Fruit fly (Drosophila melanogaster) whole organism, adult: Measurements from ENCODE around the gene Srlp.
A peak's percentile ranks its signal among the peaks of the same experiment; 100 is the strongest.

Source experiments
- CG11617 ChIP-seq: fragments of 200-800 bp; sonication (Bioruptor generic); optimal IDR thresholded peaks from 2 replicates; lab custom pipeline; 2017; ENCODE audit warnings: mild to moderate bottlenecking, missing biosample characterization, missing genetic modification reagents, missing genetic modification characterization
- CG12768 ChIP-seq: fragments of 200-800 bp; sonication (Bioruptor generic); optimal IDR thresholded peaks from 2 replicates; lab custom pipeline; 2017; ENCODE audit warnings: missing biosample characterization, missing genetic modification characterization, mild to moderate bottlenecking, moderate library complexity, missing genetic modification reagents
- CG14711 ChIP-seq: fragments of 200-800 bp; sonication (Bioruptor generic); optimal IDR thresholded peaks from 2 replicates; lab custom pipeline; 2018; ENCODE audit warnings: missing biosample characterization, mild to moderate bottlenecking, missing genetic modification characterization, moderate library complexity
- CG1620 ChIP-seq: fragments of 200-800 bp; sonication (Bioruptor generic); optimal IDR thresholded peaks from 2 replicates; lab custom pipeline; 2016; ENCODE audit warnings: missing biosample characterization, missing genetic modification characterization
- CG33017 ChIP-seq: fragments of 200-800 bp; sonication (Bioruptor generic); optimal IDR thresholded peaks from 2 replicates; lab custom pipeline; 2018; ENCODE audit warnings: missing biosample characterization, mild to moderate bottlenecking, missing genetic modification characterization, moderate library complexity
- CG5204 ChIP-seq: fragments of 200-800 bp; sonication (Bioruptor generic); optimal IDR thresholded peaks from 2 replicates; lab custom pipeline; 2016; ENCODE audit warnings: missing biosample characterization, missing genetic modification characterization
- CG7045 ChIP-seq: fragments of 200-800 bp; sonication (Bioruptor generic); optimal IDR thresholded peaks from 2 replicates; lab custom pipeline; 2017; ENCODE audit warnings: missing biosample characterization, mild to moderate bottlenecking, missing genetic modification characterization
- CG7101 ChIP-seq: fragments of 200-800 bp; sonication (Bioruptor generic); optimal IDR thresholded peaks from 2 replicates; lab custom pipeline; 2018; ENCODE audit warnings: missing biosample characterization, mild to moderate bottlenecking, missing genetic modification characterization, moderate library complexity
- Clk ChIP-seq: fragments of 200-800 bp; sonication (Bioruptor generic); optimal IDR thresholded peaks from 2 replicates; lab custom pipeline; 2017; ENCODE audit warnings: missing biosample characterization, missing genetic modification characterization
- Crg-1 ChIP-seq: fragments of 200-800 bp; sonication (Bioruptor generic); optimal IDR thresholded peaks from 2 replicates; lab custom pipeline; 2016; ENCODE audit warnings: missing biosample characterization, missing genetic modification characterization
- Hr96 ChIP-seq: fragments of 200-800 bp; sonication (Bioruptor generic); optimal IDR thresholded peaks from 2 replicates; lab custom pipeline; 2016; ENCODE audit warnings: missing biosample characterization, missing genetic modification characterization
- Mnt ChIP-seq: fragments of 200-800 bp; sonication (Bioruptor generic); optimal IDR thresholded peaks from 2 replicates; lab custom pipeline; 2016; ENCODE audit warnings: missing biosample characterization, mild to moderate bottlenecking, missing genetic modification characterization
- bab1 ChIP-seq: fragments of 200-800 bp; sonication (Bioruptor generic); optimal IDR thresholded peaks from 3 replicates; lab custom pipeline; 2019; ENCODE audit warnings: missing biosample characterization, mild to moderate bottlenecking, missing genetic modification characterization, moderate library complexity
- cic ChIP-seq: fragments of 200-800 bp; sonication (Bioruptor generic); optimal IDR thresholded peaks from 2 replicates; lab custom pipeline; 2017; ENCODE audit warnings: missing biosample characterization, mild to moderate bottlenecking, missing genetic modification characterization, moderate library complexity
- cnc ChIP-seq, 2 experiments: fragments of >200 bp; optimal IDR thresholded peaks; 2 replicates each; lab custom pipeline; 2017
- kay ChIP-seq: fragments of 200-800 bp; sonication (Bioruptor generic); peaks from one replicate; lab custom pipeline; 2016; ENCODE audit warnings: missing biosample characterization, missing genetic modification characterization, borderline replicate concordance
- ovo ChIP-seq: fragments of 200-800 bp; sonication (Bioruptor generic); optimal IDR thresholded peaks from 2 replicates; lab custom pipeline; 2016; ENCODE audit warnings: missing biosample characterization, missing genetic modification characterization
- pad ChIP-seq: fragments of 200-800 bp; sonication (Bioruptor generic); optimal IDR thresholded peaks from 3 replicates; lab custom pipeline; 2017; ENCODE audit warnings: missing biosample characterization, missing genetic modification characterization, mild to moderate bottlenecking, moderate library complexity, missing genetic modification reagents
- tj ChIP-seq: fragments of 200-800 bp; sonication (Bioruptor generic); optimal IDR thresholded peaks from 3 replicates; lab custom pipeline; 2017; ENCODE audit warnings: missing biosample characterization, mild to moderate bottlenecking, missing genetic modification characterization, moderate library complexity
- toe ChIP-seq: fragments of 200-800 bp; sonication (Bioruptor generic); optimal IDR thresholded peaks from 2 replicates; lab custom pipeline; 2016; ENCODE audit warnings: missing biosample characterization, missing genetic modification characterization

Srlp gene

DNA sequence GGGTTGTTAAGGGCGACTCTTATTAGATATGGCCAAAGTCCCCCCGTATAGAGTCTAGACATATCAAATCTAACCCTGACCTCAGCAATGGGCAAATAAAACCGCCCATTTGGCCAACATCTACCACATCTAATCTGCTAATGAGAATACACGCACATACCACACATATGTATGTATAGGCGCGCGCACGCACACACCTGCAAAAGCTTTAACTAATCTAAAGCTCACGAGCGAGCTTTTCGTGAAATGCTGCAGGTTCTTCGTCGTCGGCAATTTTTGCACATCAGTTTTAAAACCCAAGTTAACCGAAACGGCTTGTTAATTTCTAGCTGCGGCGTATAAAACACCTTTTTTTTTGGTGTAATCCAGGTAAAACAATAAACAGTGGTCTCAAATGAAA is 9.9 kb downstream of the Srlp start:
- no peak for TF ChIP-seq CG33017
- TF ChIP-seq tj: peak; percentile 74

DNA sequence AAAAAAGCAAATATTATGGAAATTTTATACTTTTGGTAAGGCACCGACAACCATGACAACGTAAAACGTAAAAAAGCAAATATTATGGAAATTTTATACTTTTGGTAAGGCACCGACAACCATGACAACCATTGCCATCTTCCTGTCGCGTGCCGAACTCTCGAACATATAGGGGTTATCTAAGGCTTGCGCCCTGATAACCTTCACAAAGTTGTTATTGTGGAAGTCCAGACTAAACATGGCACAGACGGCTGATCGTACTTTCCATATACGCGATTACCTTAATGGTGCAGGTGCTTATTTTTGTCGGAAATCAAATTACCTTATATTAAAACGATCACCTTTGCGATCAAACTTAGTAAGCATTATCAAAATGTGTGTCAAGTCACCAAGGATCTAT is 11.6 kb downstream of the Srlp start:
- no peak for TF ChIP-seq CG7045 (GFP tag; lab: Kevin White, UChicago)
- TF ChIP-seq Clk: no peak

DNA sequence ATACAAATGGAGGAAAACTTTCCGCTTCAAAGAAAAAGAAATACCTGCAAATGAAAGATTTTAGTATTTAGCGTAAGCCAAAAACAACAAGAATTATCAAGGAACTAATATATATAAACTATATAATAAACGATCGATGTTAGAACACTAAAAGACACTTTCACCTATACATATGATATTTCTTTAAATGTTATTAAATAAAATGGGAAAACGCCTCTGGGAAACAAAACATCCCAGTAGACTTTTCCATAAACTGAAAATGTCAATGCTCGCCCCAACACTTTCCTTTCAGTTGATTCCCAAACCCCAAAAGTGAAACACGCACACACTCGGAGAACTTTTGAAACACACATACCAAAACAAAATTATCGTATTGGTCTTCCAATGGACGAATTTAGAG is 13.5 kb downstream of the Srlp start, which contains the start of gene vrs:
vrs (plus strand) TSS at position 301 of the 400 bp plus-strand sequence.
- TF ChIP-seq CG33017: no peak
- TF ChIP-seq CG7101: no peak
- TF ChIP-seq Crg-1 (GFP tag; lab: Kevin White, UChicago): no peak
- TF ChIP-seq kay: no peak
- no peak for TF ChIP-seq toe (GFP tag; lab: Kevin White, UChicago)
- TF ChIP-seq pad (GFP tag; lab: Kevin White, UChicago): no peak
- TF ChIP-seq CG11617: no peak
- no peak for TF ChIP-seq Hr96

DNA sequence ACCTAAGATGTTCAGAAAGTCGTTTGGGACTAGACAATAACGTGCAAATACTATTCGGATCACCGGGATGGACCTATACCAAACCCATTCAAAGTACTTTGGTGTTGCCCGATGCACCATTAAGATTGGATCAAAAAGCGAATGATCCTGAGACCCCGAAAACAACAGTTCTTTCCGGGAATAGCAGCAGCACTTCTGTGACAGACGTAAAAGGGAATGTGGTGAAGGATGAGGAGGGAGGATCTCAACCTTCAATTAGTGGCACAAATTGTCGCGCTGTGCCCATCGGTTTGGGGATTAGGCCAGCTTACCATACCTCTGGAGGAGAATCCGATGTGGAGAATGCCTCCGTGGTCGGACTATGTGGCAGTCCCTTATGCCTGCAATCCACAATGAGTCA is 14.4 kb downstream of the Srlp start:
- no peak for TF ChIP-seq CG11617
- TF ChIP-seq CG7101: no peak
- no peak for TF ChIP-seq ovo
- no peak for TF ChIP-seq CG1620 (GFP tag; lab: Kevin White, UChicago)
- TF ChIP-seq Mnt (GFP tag; lab: Kevin White, UChicago): no peak
- no peak for TF ChIP-seq CG5204
- TF ChIP-seq CG7045 (GFP tag; lab: Kevin White, UChicago): no peak
- no peak for TF ChIP-seq cic (GFP tag; lab: Kevin White, UChicago)
- TF ChIP-seq Clk: no peak
- TF ChIP-seq CG33017: no peak
- no peak for TF ChIP-seq CG12768 (GFP tag; lab: Kevin White, UChicago)
- no peak for TF ChIP-seq cnc (optimal IDR thresholded peaks at IDR 0.05; lab: Kevin White, UChicago)
- TF ChIP-seq Crg-1 (GFP tag; lab: Kevin White, UChicago): no peak
- no peak for TF ChIP-seq tj
- TF ChIP-seq toe (GFP tag; lab: Kevin White, UChicago): no peak
- no peak for TF ChIP-seq Hr96
- TF ChIP-seq kay: no peak
- TF ChIP-seq CG14711 (tag; lab: Kevin White, UChicago): no peak

DNA sequence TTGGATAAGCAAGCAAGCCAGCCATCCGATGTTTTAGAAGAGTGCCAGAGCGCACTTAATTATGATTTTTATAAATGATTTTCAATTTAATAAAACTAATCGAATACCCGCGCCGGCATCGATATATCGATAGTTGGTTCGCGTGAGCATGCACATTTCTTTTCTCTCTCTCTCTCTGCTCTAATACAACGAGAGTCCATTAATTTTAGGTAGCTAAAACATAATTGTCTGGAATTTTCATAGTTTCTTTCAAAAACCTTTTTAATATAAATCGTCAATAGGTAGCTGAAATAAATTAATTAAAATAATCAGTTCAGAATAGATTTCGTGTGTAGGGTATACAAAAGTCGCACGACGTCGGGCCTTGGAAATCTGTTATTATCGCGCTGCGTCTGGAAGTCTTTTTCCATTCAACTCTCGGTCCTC is 15.0 kb downstream of the Srlp start, which contains the start of gene CG18549:
CG18549 (plus strand) TSS at position 408 of the 426 bp plus-strand sequence.
- TF ChIP-seq pad (GFP tag; lab: Kevin White, UChicago): peak; percentile 89
- TF ChIP-seq CG14711 (tag; lab: Kevin White, UChicago): peak; percentile 99
- peak; percentile 97 for TF ChIP-seq CG5204
- peak; percentile 99 for TF ChIP-seq CG12768 (GFP tag; lab: Kevin White, UChicago)
- TF ChIP-seq cnc (optimal IDR thresholded peaks at IDR 0.05; lab: Kevin White, UChicago): peak in 1 of 2 experiments; percentile 15
- TF ChIP-seq tj: peak; percentile 83
- peak; percentile 100 for TF ChIP-seq CG7101
- TF ChIP-seq cic (GFP tag; lab: Kevin White, UChicago): peak; percentile 98
- TF ChIP-seq CG7045 (GFP tag; lab: Kevin White, UChicago): peak; percentile 97
- peak; percentile 99 for TF ChIP-seq kay
- peak; percentile 98 for TF ChIP-seq Crg-1 (GFP tag; lab: Kevin White, UChicago)
- TF ChIP-seq toe (GFP tag; lab: Kevin White, UChicago): no peak
- TF ChIP-seq ovo: peak; percentile 58
- TF ChIP-seq Hr96: peak; percentile 99
- TF ChIP-seq Clk: peak; percentile 94
- peak; percentile 97 for TF ChIP-seq CG1620 (GFP tag; lab: Kevin White, UChicago)
- peak; percentile 100 for TF ChIP-seq bab1 (GFP tag; lab: Kevin White, UChicago)
- peak; percentile 96 for TF ChIP-seq CG11617
- TF ChIP-seq CG33017: peak; percentile 100
- TF ChIP-seq Mnt (GFP tag; lab: Kevin White, UChicago): peak; percentile 95

DNA sequence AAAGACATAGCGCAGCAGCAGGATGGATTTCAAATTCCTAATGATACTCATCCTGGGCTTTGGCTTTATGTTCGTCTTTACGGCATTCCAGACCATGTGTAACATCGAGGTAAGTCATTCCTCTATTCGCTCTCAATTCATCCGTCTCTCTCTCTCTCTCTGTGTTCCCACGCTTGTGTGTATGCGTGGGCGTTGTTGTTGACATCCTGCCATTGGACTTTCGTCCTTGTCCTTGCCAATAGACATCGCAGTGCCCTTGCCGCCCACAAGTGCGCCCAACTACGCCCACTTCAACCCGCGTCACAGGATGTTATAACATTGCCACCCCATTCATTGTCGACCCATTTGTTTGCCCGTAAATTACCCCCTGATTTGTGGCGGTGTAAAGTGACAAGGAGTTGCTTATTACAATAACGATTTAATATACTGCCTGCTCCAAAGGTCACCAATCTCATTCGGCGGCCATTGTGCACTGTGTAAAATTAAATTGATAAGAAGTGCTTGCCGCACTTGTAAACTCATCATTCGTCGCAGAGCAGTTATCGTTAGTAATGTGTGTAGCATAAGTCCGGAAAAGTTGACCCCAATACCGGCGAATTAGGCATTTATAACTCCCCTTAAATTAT is 15.8 kb downstream of the Srlp start:
- TF ChIP-seq Hr96 (no peak), CG7045 (GFP tag; lab: Kevin White, UChicago) (peak; percentile 1)

DNA sequence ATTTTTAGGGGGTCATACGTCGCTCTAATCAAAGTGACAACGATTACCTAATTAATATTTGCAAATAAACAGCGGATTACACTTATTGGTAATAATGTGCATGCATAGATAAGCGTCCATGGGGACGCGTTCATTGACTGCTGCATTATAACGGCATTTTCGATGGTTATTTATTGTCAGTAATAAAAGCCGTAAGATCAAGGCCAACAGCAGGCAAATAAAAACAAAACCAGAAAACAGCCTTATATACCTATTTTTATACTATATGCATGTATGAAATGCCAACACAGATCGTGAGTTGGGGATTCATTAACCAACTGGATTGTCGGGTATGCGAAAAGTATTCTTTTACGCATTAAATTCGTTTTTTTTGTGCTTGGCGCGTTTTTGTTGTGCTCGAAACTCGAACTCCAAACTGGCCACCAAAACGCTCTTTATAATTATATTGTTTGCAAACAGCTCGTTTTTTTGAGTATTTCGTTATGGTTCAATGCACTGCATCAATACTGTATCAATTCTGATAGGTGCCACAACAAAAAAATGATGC is 16.9 kb downstream of the Srlp start:
- TF ChIP-seq cnc (optimal IDR thresholded peaks at IDR 0.05; lab: Kevin White, UChicago) (no peak), CG14711 (tag; lab: Kevin White, UChicago) (no peak), CG7101 (no peak), tj (no peak), toe (GFP tag; lab: Kevin White, UChicago) (no peak), pad (GFP tag; lab: Kevin White, UChicago) (no peak)

DNA sequence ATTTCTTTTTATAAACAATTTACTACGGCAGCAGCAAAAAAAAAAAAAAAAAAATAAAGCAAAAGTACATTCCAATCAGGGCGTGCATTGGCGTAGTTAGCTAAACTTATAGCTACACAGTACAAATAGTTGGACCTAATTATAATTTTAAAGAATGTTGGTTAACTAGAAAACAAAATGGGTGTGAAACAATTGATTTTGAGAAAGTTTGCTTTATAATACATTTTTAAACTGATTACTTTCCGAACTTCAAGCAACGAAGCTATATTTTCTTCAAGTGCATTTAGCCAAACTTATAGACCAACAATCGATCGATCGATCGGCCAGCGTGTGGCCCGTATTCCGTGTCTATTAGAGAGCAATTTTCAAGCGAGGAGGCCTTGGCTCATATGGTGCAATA is 17.5 kb downstream of the Srlp start:
- no peak for TF ChIP-seq cic (GFP tag; lab: Kevin White, UChicago)
- TF ChIP-seq CG33017: peak; percentile 39
- TF ChIP-seq CG5204: no peak
- TF ChIP-seq CG1620 (GFP tag; lab: Kevin White, UChicago): no peak
- no peak for TF ChIP-seq toe (GFP tag; lab: Kevin White, UChicago)
- no peak for TF ChIP-seq Hr96
- no peak for TF ChIP-seq Mnt (GFP tag; lab: Kevin White, UChicago)
- TF ChIP-seq Crg-1 (GFP tag; lab: Kevin White, UChicago): no peak
- peak; percentile 45 for TF ChIP-seq CG7045 (GFP tag; lab: Kevin White, UChicago)
- no peak for TF ChIP-seq cnc (optimal IDR thresholded peaks at IDR 0.05; lab: Kevin White, UChicago)
- no peak for TF ChIP-seq kay
- TF ChIP-seq Clk: no peak
- TF ChIP-seq CG14711 (tag; lab: Kevin White, UChicago): peak; percentile 46
- no peak for TF ChIP-seq ovo
- TF ChIP-seq tj: no peak
- peak; percentile 60 for TF ChIP-seq bab1 (GFP tag; lab: Kevin White, UChicago)
- TF ChIP-seq CG7101: peak; percentile 25
- TF ChIP-seq CG12768 (GFP tag; lab: Kevin White, UChicago): peak; percentile 66
- TF ChIP-seq pad (GFP tag; lab: Kevin White, UChicago): no peak
- TF ChIP-seq CG11617: peak; percentile 4
